Fruit fly (Drosophila melanogaster) whole organism, wandering third instar larva: ENCODE results near the gene CG6006.

Experiments used
- Dfd ChIP-seq: fragments of >200 bp; optimal IDR thresholded peaks from 2 replicates; lab custom pipeline; 2017; ENCODE audit warnings: missing biosample characterization, missing genetic modification characterization
- Hr78 ChIP-seq: fragments of >200 bp; optimal IDR thresholded peaks from 2 replicates; lab custom pipeline; 2017; ENCODE audit warnings: missing biosample characterization, missing genetic modification characterization
- OdsH ChIP-seq: fragments of 200-800 bp; sonication (Bioruptor generic); optimal IDR thresholded peaks from 2 replicates; lab custom pipeline; 2016; ENCODE audit warnings: missing biosample characterization, mild to moderate bottlenecking, missing genetic modification characterization
- dmrt93B ChIP-seq: fragments of 200-800 bp; sonication (Bioruptor generic); optimal IDR thresholded peaks from 2 replicates; lab custom pipeline; 2018; ENCODE audit warnings: missing biosample characterization, mild to moderate bottlenecking, missing genetic modification characterization
- foxo ChIP-seq, 2 experiments: fragments of 200-800 bp; sonication (Bioruptor generic); optimal IDR thresholded peaks; 2 replicates in 1 of 2; 3 replicates in 1 of 2; lab custom pipeline; 2016 to 2017; ENCODE audit warnings: missing biosample characterization in 2 of 2, missing genetic modification characterization in 2 of 2
- fru ChIP-seq: fragments of 200-800 bp; sonication (Bioruptor generic); optimal IDR thresholded peaks from 3 replicates; lab custom pipeline; 2016; ENCODE audit warnings: missing biosample characterization, mild to moderate bottlenecking, missing genetic modification characterization
- lola ChIP-seq: fragments of >200 bp; optimal IDR thresholded peaks from 2 replicates; lab custom pipeline; 2017; ENCODE audit warnings: missing biosample characterization, missing genetic modification characterization
- pan ChIP-seq: fragments of >200 bp; optimal IDR thresholded peaks from 2 replicates; lab custom pipeline; 2017

DNA sequence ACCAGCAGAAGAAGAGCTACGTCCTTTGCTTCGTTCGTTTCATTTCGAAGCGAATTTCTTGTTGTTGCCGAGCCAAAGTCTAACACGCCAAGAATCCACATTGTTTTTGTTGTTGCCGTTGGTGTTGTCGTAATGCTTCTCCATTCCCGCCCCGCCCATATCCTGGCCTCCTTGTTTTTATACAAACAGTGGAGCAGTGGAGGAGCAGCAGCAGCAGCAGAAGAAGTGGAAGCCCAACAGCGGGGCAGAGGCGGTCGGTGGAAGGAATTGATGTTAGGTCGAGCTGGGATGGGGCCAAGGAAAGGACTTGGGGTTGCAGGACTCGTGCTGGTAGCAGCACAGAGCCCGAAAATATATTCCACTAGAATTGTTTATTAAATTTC is 60.5 kb downstream of the CG6006 start:
- TF ChIP-seq fru, result no peak
- no peak for TF ChIP-seq Hr78 (GFP tag; lab: Kevin White, UChicago)
- no peak for TF ChIP-seq dmrt93B
- TF ChIP-seq foxo (GFP tag; optimal IDR thresholded peaks at IDR 0.05; lab: Kevin White, UChicago), result no peak
- no peak for TF ChIP-seq OdsH
- peak; percentile 10 for TF ChIP-seq Dfd (GFP tag; lab: Kevin White, UChicago)
- TF ChIP-seq lola (GFP tag; lab: Kevin White, UChicago), result no peak
- TF ChIP-seq pan (lab: Kevin White, UChicago), result no peak
